Worm (Caenorhabditis elegans): Measurements from ENCODE around the gene pck-1.

DNA sequence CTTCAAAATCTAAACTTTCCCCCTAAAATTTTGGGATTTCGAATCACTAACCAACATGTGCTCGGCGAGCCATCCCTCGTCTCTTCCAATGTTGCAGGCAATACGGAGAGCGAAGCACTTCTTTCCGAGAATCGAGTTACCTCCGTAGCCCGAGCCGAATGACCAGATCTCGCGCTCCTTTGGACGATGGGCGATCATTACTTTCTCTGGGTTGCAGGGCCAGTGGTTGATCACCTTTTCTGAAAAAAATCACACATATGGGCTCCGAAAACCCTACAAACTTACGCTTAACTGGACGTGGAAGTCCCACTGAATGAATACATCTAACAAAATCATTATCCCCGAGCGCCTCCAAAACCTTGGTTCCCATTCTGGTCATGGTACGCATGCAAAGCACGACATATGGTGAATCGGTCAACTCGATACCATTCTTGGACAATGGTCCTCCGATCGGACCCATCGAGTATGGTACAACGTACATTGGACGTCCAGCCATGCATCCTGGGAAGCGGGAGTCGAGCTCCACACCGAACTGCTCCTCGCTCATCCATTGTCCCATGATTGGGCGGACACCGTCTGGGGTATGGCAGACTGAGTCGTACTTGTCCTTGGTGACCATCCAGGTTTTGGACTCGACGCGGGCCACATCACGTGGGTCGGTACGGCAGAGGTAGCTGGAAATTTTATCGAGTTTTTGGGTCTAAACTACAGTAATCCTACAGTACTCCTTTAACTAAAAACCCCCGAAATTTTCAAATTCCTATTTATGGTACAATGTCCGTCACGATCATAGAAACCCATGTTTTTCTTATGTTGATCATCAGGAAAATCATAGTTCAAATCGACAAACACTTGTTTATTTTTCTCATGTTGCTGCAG is 1.1 kb downstream of the pck-1 start:
- no peak for TF ChIP-seq him-1 (tag; optimal IDR thresholded peaks at IDR 0.05)
- no peak for TF ChIP-seq W03F9.2 (tag; optimal IDR thresholded peaks at IDR 0.05)

Data from whole organism, L4/young adult.